Worm (Caenorhabditis elegans): ENCODE data around the gene ulp-3.

- TF ChIP-seq Y55F3AM.14 (GFP tag; optimal IDR thresholded peaks at IDR 0.05) (no peak), nhr-10 (tag; optimal IDR thresholded peaks at IDR 0.05) (no peak)
Measured at ce11 chrIV:1992789-1993188, 29.4 kb downstream of the ulp-3 start, which contains the start of gene xpc-1.

All from whole organism, L2 larva.